Worm (Caenorhabditis elegans) whole organism, young adult: ENCODE measurements around the gene rpl-33.

ENCODE experiments used
- B0336.3 ChIP-seq: fragments of 200-800 bp; sonication (Bioruptor generic); IDR thresholded peaks from 2 replicates; pipeline ENCODE4 v1.3.6; 2022; ENCODE audit warnings: missing genetic modification characterization, missing compliant biosample characterization
- C06A6.2 ChIP-seq: fragments of 200-800 bp; sonication (Bioruptor generic); conservative IDR thresholded peaks from 2 replicates; pipeline ENCODE4 v1.3.6; 2022; ENCODE audit warnings: missing genetic modification characterization, missing compliant biosample characterization
- F33H1.4 ChIP-seq: fragments of 200-800 bp; sonication (Bioruptor generic); IDR thresholded peaks from 2 replicates; pipeline ENCODE4 v1.3.6; 2022; ENCODE audit warnings: missing genetic modification reagents, missing genetic modification characterization, missing compliant biosample characterization
- F39B2.1 ChIP-seq: fragments of 200-800 bp; sonication (Bioruptor generic); IDR thresholded peaks from 2 replicates; pipeline ENCODE4 v1.3.6; 2022; ENCODE audit warnings: missing genetic modification reagents, missing genetic modification characterization, missing compliant biosample characterization
- F52B5.7 ChIP-seq: sonication (generic microtip); optimal IDR thresholded peaks from 2 replicates; lab custom pipeline; 2016; ENCODE audit warnings: mild to moderate bottlenecking, missing genetic modification characterization, missing compliant biosample characterization
- F57A8.1 ChIP-seq: fragments of 200-800 bp; sonication (Bioruptor generic); optimal IDR thresholded peaks from 2 replicates; lab custom pipeline; 2018; ENCODE audit warnings: mild to moderate bottlenecking, missing genetic modification characterization, moderate library complexity, missing compliant biosample characterization
- K12H6.12 ChIP-seq: fragments of 200-800 bp; sonication (Bioruptor generic); optimal IDR thresholded peaks from 2 replicates; lab custom pipeline; 2018; ENCODE audit warnings: mild to moderate bottlenecking, missing genetic modification characterization, missing compliant biosample characterization
- Y53F4B.3 ChIP-seq: fragments of 200-800 bp; sonication (Bioruptor generic); IDR thresholded peaks from 2 replicates; pipeline ENCODE4 v1.3.6; 2022; ENCODE audit warnings: missing genetic modification reagents, missing genetic modification characterization, missing compliant biosample characterization
- Y53G8AR.9 ChIP-seq: fragments of 200-800 bp; sonication (Bioruptor generic); conservative IDR thresholded peaks from 2 replicates; pipeline ENCODE4 v1.3.6; 2022; ENCODE audit warnings: missing genetic modification reagents, missing genetic modification characterization, missing compliant biosample characterization
- Y56A3A.18 ChIP-seq: fragments of 200-800 bp; sonication (Bioruptor generic); IDR thresholded peaks from 2 replicates; pipeline ENCODE4 v1.3.6; 2022; ENCODE audit warnings: missing genetic modification reagents, missing genetic modification characterization, missing compliant biosample characterization
- Y79H2A.3 ChIP-seq: fragments of 200-800 bp; sonication (Bioruptor generic); conservative IDR thresholded peaks from 2 replicates; pipeline ENCODE4 v1.3.6; 2022; ENCODE audit warnings: missing genetic modification reagents, missing genetic modification characterization, missing compliant biosample characterization
- ama-1 ChIP-seq, 3 experiments: fragments of 150-350 bp in 1 of 3; sonication (generic microtip) in 2 of 3; optimal IDR thresholded peaks; 2 replicates each; lab custom pipeline; 2014 to 2018; ENCODE audit warnings: missing biosample characterization in 2 of 3, missing genetic modification characterization in 2 of 3, missing genetic modification reagents in 2 of 3
- atf-7 ChIP-seq: sonication (generic microtip); optimal IDR thresholded peaks from 2 replicates; lab custom pipeline; 2017; ENCODE audit warnings: mild to moderate bottlenecking, missing genetic modification characterization, missing compliant biosample characterization
- attf-3 ChIP-seq: fragments of 200-800 bp; sonication (Bioruptor generic); conservative IDR thresholded peaks from 2 replicates; pipeline ENCODE4 v1.3.6; 2022; ENCODE audit warnings: missing genetic modification reagents, missing genetic modification characterization, missing compliant biosample characterization
- bed-1 ChIP-seq: fragments of 200-800 bp; sonication (Bioruptor generic); IDR thresholded peaks from 2 replicates; pipeline ENCODE4 v1.3.6; 2022; ENCODE audit warnings: missing genetic modification reagents, missing genetic modification characterization, missing compliant biosample characterization
- ceh-40 ChIP-seq: fragments of 200-800 bp; sonication (Bioruptor generic); IDR thresholded peaks from 2 replicates; pipeline ENCODE4 v1.3.6; 2022; ENCODE audit warnings: missing genetic modification characterization, missing compliant biosample characterization
- ceh-58 ChIP-seq: fragments of 200-800 bp; sonication (Bioruptor generic); IDR thresholded peaks from 2 replicates; pipeline ENCODE4 v1.3.6; 2022; ENCODE audit warnings: missing genetic modification characterization, missing compliant biosample characterization
- chd-7 ChIP-seq: sonication (generic microtip); optimal IDR thresholded peaks from 2 replicates; lab custom pipeline; 2016; ENCODE audit warnings: mild to moderate bottlenecking, missing genetic modification characterization, moderate library complexity, missing compliant biosample characterization
- die-1 ChIP-seq: sonication (generic microtip); optimal IDR thresholded peaks from 2 replicates; lab custom pipeline; 2016; ENCODE audit warnings: missing genotype, mild to moderate bottlenecking, missing genetic modification characterization, missing compliant biosample characterization
- dpff-1 ChIP-seq: sonication (generic microtip); optimal IDR thresholded peaks from 2 replicates; lab custom pipeline; 2017; ENCODE audit warnings: mild to moderate bottlenecking, missing genetic modification characterization, missing compliant biosample characterization
- egrh-3 ChIP-seq: fragments of 200-800 bp; sonication (Bioruptor generic); IDR thresholded peaks from 2 replicates; pipeline ENCODE4 v1.3.6; 2022; ENCODE audit warnings: missing genetic modification reagents, missing genetic modification characterization, missing compliant biosample characterization
- ekl-4 ChIP-seq: fragments of 200-800 bp; sonication (Bioruptor generic); IDR thresholded peaks from 2 replicates; pipeline ENCODE4 v1.3.6; 2022; ENCODE audit warnings: missing genetic modification reagents, missing genetic modification characterization, missing compliant biosample characterization
- him-1 ChIP-seq: sonication (generic microtip); optimal IDR thresholded peaks from 2 replicates; lab custom pipeline; 2016; ENCODE audit warnings: missing genotype, missing genetic modification reagents, missing genetic modification characterization, missing compliant biosample characterization
- hlh-26 ChIP-seq: fragments of 200-800 bp; sonication (Bioruptor generic); conservative IDR thresholded peaks from 2 replicates; pipeline ENCODE4 v1.3.6; 2022; ENCODE audit warnings: missing genetic modification reagents, missing genetic modification characterization, missing compliant biosample characterization
- hmg-1.2 ChIP-seq: fragments of 200-800 bp; sonication (Bioruptor generic); IDR thresholded peaks from 2 replicates; pipeline ENCODE4 v1.3.6; 2022; ENCODE audit warnings: missing genetic modification reagents, missing genetic modification characterization, missing compliant biosample characterization
- hsf-1 ChIP-seq: fragments of 200-800 bp; sonication (Bioruptor generic); IDR thresholded peaks from 2 replicates; pipeline ENCODE4 v1.3.6; 2022; ENCODE audit warnings: missing genetic modification reagents, missing genetic modification characterization, missing compliant biosample characterization
- lin-35 ChIP-seq, 3 experiments: fragments of 150-350 bp in 2 of 3; sonication (generic microtip) in 1 of 3; optimal IDR thresholded peaks; 2 replicates each; lab custom pipeline; 2014 to 2018; ENCODE audit warnings: missing biosample characterization in 3 of 3, missing genetic modification characterization in 3 of 3, missing genetic modification reagents in 3 of 3
- lin-54 ChIP-seq: fragments of 200-800 bp; sonication (Bioruptor generic); optimal IDR thresholded peaks from 2 replicates; lab custom pipeline; 2018; ENCODE audit warnings: mild to moderate bottlenecking, missing genetic modification characterization, missing compliant biosample characterization
- lir-1 ChIP-seq: fragments of 200-800 bp; sonication (Bioruptor generic); conservative IDR thresholded peaks from 2 replicates; pipeline ENCODE4 v1.3.6; 2022; ENCODE audit warnings: missing genetic modification reagents, missing genetic modification characterization, missing compliant biosample characterization
- lsl-1 ChIP-seq: fragments of 200-800 bp; sonication (Bioruptor generic); optimal IDR thresholded peaks from 2 replicates; lab custom pipeline; 2018; ENCODE audit warnings: mild to moderate bottlenecking, missing genetic modification characterization, moderate library complexity, missing compliant biosample characterization
- mel-28 ChIP-seq: sonication (generic microtip); optimal IDR thresholded peaks from 2 replicates; lab custom pipeline; 2016; ENCODE audit warnings: borderline replicate concordance, mild to moderate bottlenecking, missing genetic modification characterization, missing compliant biosample characterization
- mxl-1 ChIP-seq: sonication (generic microtip); optimal IDR thresholded peaks from 2 replicates; lab custom pipeline; 2016; ENCODE audit warnings: missing genetic modification characterization, missing compliant biosample characterization
- nfya-1 ChIP-seq: sonication (generic microtip); optimal IDR thresholded peaks from 2 replicates; lab custom pipeline; 2017; ENCODE audit warnings: antibody characterized with exemption, missing compliant biosample characterization, missing genetic modification characterization, borderline replicate concordance; ENCODE audit not compliant: insufficient read depth
- nfyb-1 ChIP-seq: fragments of 200-800 bp; sonication (Bioruptor generic); IDR thresholded peaks from 2 replicates; pipeline ENCODE4 v1.3.6; 2022; ENCODE audit warnings: missing genetic modification reagents, missing genetic modification characterization, missing compliant biosample characterization
- nhr-90 ChIP-seq: sonication (generic microtip); optimal IDR thresholded peaks from 2 replicates; lab custom pipeline; 2016; ENCODE audit warnings: missing genotype, mild to moderate bottlenecking, missing genetic modification characterization, missing compliant biosample characterization
- pbrm-1 ChIP-seq: fragments of 200-800 bp; sonication (Bioruptor generic); IDR thresholded peaks from 2 replicates; pipeline ENCODE4 v1.3.6; 2022; ENCODE audit warnings: missing genetic modification reagents, missing genetic modification characterization, missing compliant biosample characterization
- pha-4 ChIP-seq: fragments of 150-350 bp; sonication (generic microtip); optimal IDR thresholded peaks from 2 replicates; lab custom pipeline; 2014; ENCODE audit warnings: missing biosample characterization, missing genetic modification reagents, missing genetic modification characterization
- rec-8 ChIP-seq, 2 experiments: sonication (generic microtip); optimal IDR thresholded peaks; 2 replicates each; lab custom pipeline; 2016; ENCODE audit warnings: mild to moderate bottlenecking in 2 of 2, missing genetic modification characterization in 2 of 2, missing genetic modification reagents in 2 of 2, missing genotype in 2 of 2, missing biosample characterization in 1 of 2, missing compliant biosample characterization in 1 of 2, moderate library complexity in 1 of 2
- sdz-38 ChIP-seq: sonication (generic microtip); optimal IDR thresholded peaks from 2 replicates; lab custom pipeline; 2016; ENCODE audit warnings: missing genotype, missing genetic modification characterization, missing compliant biosample characterization
- sea-2 ChIP-seq: fragments of 200-800 bp; sonication (Bioruptor generic); IDR thresholded peaks from 2 replicates; pipeline ENCODE4 v1.3.6; 2022; ENCODE audit warnings: missing genetic modification characterization, missing compliant biosample characterization
- somi-1 ChIP-seq: fragments of 200-800 bp; sonication (Bioruptor generic); optimal IDR thresholded peaks from 2 replicates; lab custom pipeline; 2018; ENCODE audit warnings: mild to moderate bottlenecking, missing genetic modification characterization, missing compliant biosample characterization
- sptf-2 ChIP-seq: fragments of 200-800 bp; sonication (Bioruptor generic); optimal IDR thresholded peaks from 2 replicates; lab custom pipeline; 2018; ENCODE audit warnings: mild to moderate bottlenecking, missing genetic modification characterization, missing compliant biosample characterization
- tbp1 ChIP-seq: fragments of 200-800 bp; sonication (Bioruptor generic); optimal IDR thresholded peaks from 2 replicates; lab custom pipeline; 2018; ENCODE audit warnings: mild to moderate bottlenecking, missing genetic modification characterization, missing compliant biosample characterization
- tbx-9 ChIP-seq: sonication (generic microtip); optimal IDR thresholded peaks from 2 replicates; lab custom pipeline; 2016; ENCODE audit warnings: borderline replicate concordance, missing genetic modification characterization, inconsistent platforms, missing compliant biosample characterization
- xnd-1 ChIP-seq: sonication (generic microtip); optimal IDR thresholded peaks from 2 replicates; lab custom pipeline; 2016; ENCODE audit warnings: missing genotype, missing genetic modification reagents, missing genetic modification characterization, missing compliant biosample characterization
- ztf-22 ChIP-seq: fragments of 200-800 bp; sonication (Bioruptor generic); optimal IDR thresholded peaks from 2 replicates; lab custom pipeline; 2018; ENCODE audit warnings: mild to moderate bottlenecking, missing genetic modification characterization, moderate library complexity, missing compliant biosample characterization
- ztf-25 ChIP-seq: fragments of 200-800 bp; sonication (Bioruptor generic); IDR thresholded peaks from 2 replicates; pipeline ENCODE4 v1.3.6; 2022; ENCODE audit warnings: missing genetic modification reagents, missing genetic modification characterization, missing compliant biosample characterization
- ztf-26 ChIP-seq: sonication (generic microtip); optimal IDR thresholded peaks from 2 replicates; lab custom pipeline; 2017; ENCODE audit warnings: missing genetic modification characterization, missing compliant biosample characterization

rpl-33 gene

DNA sequence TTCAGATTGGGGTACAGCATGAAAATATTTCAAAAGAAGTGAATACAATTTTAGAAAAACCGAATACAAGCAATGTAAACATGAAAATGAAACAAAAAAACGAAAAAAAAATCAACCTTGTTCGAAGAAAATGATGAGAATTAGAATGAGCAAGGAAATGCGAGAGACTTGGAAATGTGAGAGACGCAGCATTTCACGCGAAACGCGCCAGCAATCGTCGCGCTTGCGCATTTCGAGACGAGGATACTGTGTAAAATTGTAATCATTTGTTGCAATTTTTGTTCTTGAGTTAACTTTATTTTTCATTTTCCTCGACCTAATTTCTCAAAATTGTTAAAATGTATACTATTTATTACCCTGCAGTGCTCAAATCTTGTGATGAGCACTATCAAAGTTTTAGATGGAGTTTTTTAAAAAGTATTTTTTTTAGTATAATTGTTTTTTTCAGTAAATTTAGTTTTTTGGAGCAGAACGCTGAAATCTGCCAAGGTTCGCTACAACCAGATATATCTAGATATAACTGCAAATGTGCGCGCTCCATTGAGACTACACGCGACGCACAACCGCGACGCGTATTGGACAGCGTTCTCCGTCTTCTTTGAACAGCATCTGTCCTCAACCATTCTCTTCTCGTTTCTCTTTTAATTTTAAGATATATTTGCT is 46.7 kb downstream of the rpl-33 start, which contains the start of gene fust-1 (continued):
- peak; percentile 80 for TF ChIP-seq chd-7 (tag; lab: Kevin White, UChicago)
- TF ChIP-seq Y53F4B.3 (GFP tag; lab: Robert Waterston, UW) = no peak
- TF ChIP-seq lin-35 (GFP tag; optimal IDR thresholded peaks at IDR 0.05; lab: Kevin White, UChicago) = peak in 2 of 3 experiments; percentile 80 to 93
- no peak for TF ChIP-seq ama-1 (optimal IDR thresholded peaks at IDR 0.05; lab: Kevin White, UChicago)
- TF ChIP-seq ama-1 (GFP tag; optimal IDR thresholded peaks at IDR 0.05; lab: Kevin White, UChicago) = peak in 1 of 2 experiments; percentile 15
- TF ChIP-seq nfyb-1 (GFP tag; lab: Robert Waterston, UW) = peak; percentile 96
- TF ChIP-seq egrh-3 (GFP tag; lab: Robert Waterston, UW) = no peak; the same call in 1 of the 2 replicates
- TF ChIP-seq xnd-1 (tag; lab: Kevin White, UChicago) = peak; percentile 82
- peak; percentile 22 for TF ChIP-seq nhr-90 (tag; lab: Kevin White, UChicago)
- peak in 1 of 2 experiments; percentile 10 for TF ChIP-seq rec-8 (tag; optimal IDR thresholded peaks at IDR 0.05; lab: Kevin White, UChicago)
- TF ChIP-seq him-1 (tag; lab: Kevin White, UChicago) = peak; percentile 75
- TF ChIP-seq lsl-1 (GFP tag; lab: Kevin White, UChicago) = peak; percentile 87
- no peak for TF ChIP-seq ceh-58 (GFP tag; lab: Robert Waterston, UW)
- peak; percentile 14 for TF ChIP-seq die-1
- TF ChIP-seq F52B5.7 (tag; lab: Kevin White, UChicago) = peak; percentile 17
- no peak for TF ChIP-seq ceh-40
- TF ChIP-seq sptf-2 (GFP tag; lab: Kevin White, UChicago) = no peak
- TF ChIP-seq Y56A3A.18 = peak; percentile 87
- no peak for TF ChIP-seq mel-28 (tag; lab: Kevin White, UChicago)
- TF ChIP-seq ekl-4 (GFP tag; lab: Robert Waterston, UW) = peak; percentile 96
- TF ChIP-seq tbx-9 = no peak
- TF ChIP-seq K12H6.12 (tag; lab: Kevin White, UChicago) = peak; percentile 88
- peak; percentile 96 for TF ChIP-seq lin-54 (GFP tag; lab: Kevin White, UChicago)
- TF ChIP-seq Y79H2A.3 (GFP tag; lab: Robert Waterston, UW) = no peak
- no peak for TF ChIP-seq hlh-26 (GFP tag; lab: Robert Waterston, UW)
- no peak for TF ChIP-seq F57A8.1
- TF ChIP-seq pbrm-1 (GFP tag; lab: Robert Waterston, UW) = peak; percentile 95
- no peak for TF ChIP-seq dpff-1 (tag; lab: Kevin White, UChicago)
- peak; percentile 84 for TF ChIP-seq atf-7 (tag; lab: Kevin White, UChicago)
- no peak for TF ChIP-seq bed-1 (GFP tag; lab: Robert Waterston, UW)
- TF ChIP-seq hmg-1.2 (GFP tag; lab: Robert Waterston, UW) = peak; percentile 97
- TF ChIP-seq ztf-25 = no peak
- peak; percentile 88 for TF ChIP-seq C06A6.2 (GFP tag; lab: Robert Waterston, UW)
- TF ChIP-seq sdz-38 (tag; lab: Kevin White, UChicago) = no peak
- TF ChIP-seq B0336.3 = peak; percentile 96
- TF ChIP-seq F33H1.4 (GFP tag; lab: Robert Waterston, UW) = peak; percentile 82
- TF ChIP-seq F39B2.1 (GFP tag; lab: Robert Waterston, UW) = peak; percentile 82; the same call in 1 of the 2 replicates
- no peak for TF ChIP-seq nfya-1 (tag; lab: Kevin White, UChicago)
- peak; percentile 75 for TF ChIP-seq tbp1 (GFP tag; lab: Kevin White, UChicago)
- TF ChIP-seq ztf-26 (tag; lab: Kevin White, UChicago) = peak; percentile 88
- peak; percentile 88 for TF ChIP-seq lir-1 (GFP tag; lab: Robert Waterston, UW)
- peak; percentile 73 for TF ChIP-seq ztf-22 (GFP tag; lab: Kevin White, UChicago)
- peak; percentile 47 for TF ChIP-seq pha-4 (tag; lab: Kevin White, UChicago)
- no peak for TF ChIP-seq sea-2
- TF ChIP-seq somi-1 (GFP tag; lab: Kevin White, UChicago) = peak; percentile 80
- TF ChIP-seq attf-3 (GFP tag; lab: Robert Waterston, UW) = peak; percentile 86
- peak; percentile 88 for TF ChIP-seq hsf-1 (GFP tag; lab: Robert Waterston, UW)
- no peak for TF ChIP-seq mxl-1 (tag; lab: Kevin White, UChicago)
- peak; percentile 98 for TF ChIP-seq Y53G8AR.9
